Worm (Caenorhabditis elegans): ENCODE results near the gene Y38E10A.1.
A peak's percentile ranks its signal among the peaks of the same experiment; 100 is the strongest.

Gene Y38E10A.1

ce11 chrII:12544533-12544932, 25.9 kb downstream of the Y38E10A.1 start, which contains the start of gene F49C5.9:
F49C5.9 (minus strand) TSS chrII:12544633.
- TF ChIP-seq vab-7 (GFP tag; IDR thresholded peaks at IDR 0.05) (no peak), madf-5 (GFP tag; IDR thresholded peaks at IDR 0.05) (no peak), zip-2 (tag; optimal IDR thresholded peaks at IDR 0.05) (no peak), F26F4.8 (GFP tag; conservative IDR thresholded peaks at IDR 0.05) (no peak), nhr-42 (GFP tag; IDR thresholded peaks at IDR 0.05) (no peak)

DNA sequence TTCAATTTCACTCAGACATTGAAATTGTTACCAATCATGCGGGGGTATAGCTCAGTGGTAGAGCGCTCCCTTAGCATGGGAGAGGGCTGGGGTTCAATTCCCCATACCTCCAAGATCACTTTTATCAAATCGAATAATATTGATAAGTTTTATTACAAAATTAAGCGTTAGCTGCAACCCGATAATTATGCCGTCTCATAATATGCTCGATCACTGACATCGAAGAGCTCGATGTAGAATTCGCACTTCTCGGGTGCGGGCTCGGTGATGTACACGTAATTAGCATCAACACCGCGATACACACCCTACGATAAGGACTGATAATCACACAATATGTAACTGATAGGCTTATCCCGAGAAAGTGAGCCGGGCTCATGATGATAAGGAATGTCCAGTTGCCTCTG, 27.8 kb downstream of the Y38E10A.1 start:
- TF ChIP-seq spr-3 (GFP tag; optimal IDR thresholded peaks at IDR 0.05) (no peak), unc-39 (tag; optimal IDR thresholded peaks at IDR 0.05) (no peak), mes-2 (tag; optimal IDR thresholded peaks at IDR 0.05; ENCODE audit: poor library complexity, severe bottlenecking) (no peak), daf-19 (GFP tag; conservative IDR thresholded peaks at IDR 0.05) (no peak), mxl-3 (GFP tag; optimal IDR thresholded peaks at IDR 0.05) (no peak), nhr-6 (tag; optimal IDR thresholded peaks at IDR 0.05) (no peak), aha-1 (tag) (no peak), dmd-9 (GFP tag; IDR thresholded peaks at IDR 0.05) (no peak), zfp-3 (GFP tag; conservative IDR thresholded peaks at IDR 0.05) (no peak), nhr-11 (tag; optimal IDR thresholded peaks at IDR 0.05) (no peak), spr-1 (tag; optimal IDR thresholded peaks at IDR 0.05) (no peak), tra-1 (GFP tag; IDR thresholded peaks at IDR 0.05) (peak; percentile 60; the same call in 1 of the 2 replicates), set-16 (GFP tag; IDR thresholded peaks at IDR 0.05) (no peak), attf-4 (tag; optimal IDR thresholded peaks at IDR 0.05) (no peak), dmd-6 (GFP tag; IDR thresholded peaks at IDR 0.05) (peak; percentile 40), nhr-25 (tag; optimal IDR thresholded peaks at IDR 0.05; ENCODE audit: borderline replicate concordance, insufficient read depth) (no peak), F44E2.7 (GFP tag; IDR thresholded peaks at IDR 0.05) (0 out of 2 replicates have a peak, but pooled peaks have one; percentile 68), nhr-102 (tag; optimal IDR thresholded peaks at IDR 0.05) (peak; percentile 58), zfp-2 (tag; optimal IDR thresholded peaks at IDR 0.05) (no peak), hlh-30 (tag; optimal IDR thresholded peaks at IDR 0.05; ENCODE audit: insufficient read depth) (peak; percentile 22), pha-4 (GFP tag; IDR thresholded peaks at IDR 0.05) (peak; percentile 45; the same call in 1 of the 2 replicates), pha-4 (tag; optimal IDR thresholded peaks at IDR 0.05) (no peak), F26F4.8 (GFP tag; conservative IDR thresholded peaks at IDR 0.05) (peak; percentile 80), egl-43 (GFP tag; IDR thresholded peaks at IDR 0.05) (no peak), F37D6.2 (tag; optimal IDR thresholded peaks at IDR 0.05) (no peak), egl-27 (tag; optimal IDR thresholded peaks at IDR 0.05) (no peak), D1046.2 (GFP tag; IDR thresholded peaks at IDR 0.05) (0 out of 2 replicates have a peak, but pooled peaks have one; percentile 49), ama-1 (optimal IDR thresholded peaks at IDR 0.05) (no peak), lir-3 (tag; optimal IDR thresholded peaks at IDR 0.05) (no peak), zip-2 (tag; optimal IDR thresholded peaks at IDR 0.05) (peak; percentile 36), nhr-41 (GFP tag; IDR thresholded peaks at IDR 0.05) (no peak), ceh-82 (tag; optimal IDR thresholded peaks at IDR 0.05) (no peak), F10B5.3 (tag; optimal IDR thresholded peaks at IDR 0.05) (no peak), daf-12 (tag; optimal IDR thresholded peaks at IDR 0.05) (no peak), madf-5 (GFP tag; IDR thresholded peaks at IDR 0.05) (no peak), mdl-1 (tag; optimal IDR thresholded peaks at IDR 0.05) (no peak), ceh-32 (tag; optimal IDR thresholded peaks at IDR 0.05; ENCODE audit: poor library complexity) (no peak), nhr-48 (tag; optimal IDR thresholded peaks at IDR 0.05) (peak; percentile 9), snpc-1.2 (GFP tag; IDR thresholded peaks at IDR 0.05) (no peak; the same call in none of the 2 replicates), lsy-2 (tag; optimal IDR thresholded peaks at IDR 0.05) (no peak), lin-13 (GFP tag; optimal IDR thresholded peaks at IDR 0.05) (peak; percentile 54), Y75B8A.6 (GFP tag; IDR thresholded peaks at IDR 0.05) (no peak; the same call in 1 of the 2 replicates), ztf-11 (tag; optimal IDR thresholded peaks at IDR 0.05) (no peak), dve-1 (tag; optimal IDR thresholded peaks at IDR 0.05; ENCODE audit: insufficient read depth) (no peak), saeg-2 (GFP tag; IDR thresholded peaks at IDR 0.05) (no peak), nhr-111 (GFP tag; optimal IDR thresholded peaks at IDR 0.05) (no peak), php-3 (GFP tag; IDR thresholded peaks at IDR 0.05) (no peak)
